Worm (Caenorhabditis elegans): ENCODE data around the gene F02H6.6.

DNA sequence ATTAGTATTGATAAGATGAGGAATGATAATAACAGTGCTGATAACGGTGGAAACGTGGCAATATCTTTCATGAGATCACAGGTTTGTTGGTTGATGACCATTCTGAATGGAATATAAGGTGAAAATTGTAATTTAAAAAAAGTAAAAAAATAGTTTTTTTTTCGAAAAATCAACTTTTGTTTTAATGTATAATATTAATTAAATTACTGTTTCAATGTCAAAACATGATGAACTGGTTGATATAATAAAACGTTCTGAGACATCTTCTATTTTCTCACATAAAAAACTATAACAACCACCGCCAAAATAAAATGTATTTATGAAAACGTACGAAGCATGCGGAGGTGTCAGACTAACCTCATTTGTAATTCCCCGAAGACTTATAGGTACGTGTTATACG, 19.4 kb upstream of the F02H6.6 start, which contains the start of gene srab-24:
- no peak for TF ChIP-seq unc-62 (GFP tag; optimal IDR thresholded peaks at IDR 0.05)
- TF ChIP-seq nfya-1 (tag; optimal IDR thresholded peaks at IDR 0.05; ENCODE audit: insufficient read depth), result no peak
- TF ChIP-seq sea-2 (GFP tag; optimal IDR thresholded peaks at IDR 0.05), result no peak
- TF ChIP-seq nhr-77 (tag; optimal IDR thresholded peaks at IDR 0.05), result no peak
- TF ChIP-seq pha-4 (tag; optimal IDR thresholded peaks at IDR 0.05), result no peak
- TF ChIP-seq ama-1 (optimal IDR thresholded peaks at IDR 0.05), result no peak
- no peak for TF ChIP-seq nhr-76 (tag; optimal IDR thresholded peaks at IDR 0.05)
- TF ChIP-seq mdl-1 (tag; optimal IDR thresholded peaks at IDR 0.05), result no peak
- no peak for TF ChIP-seq eor-1 (tag; optimal IDR thresholded peaks at IDR 0.05)
